Worm (Caenorhabditis elegans): Measurements from ENCODE around the gene F11E6.8.

F11E6.8 gene

DNA sequence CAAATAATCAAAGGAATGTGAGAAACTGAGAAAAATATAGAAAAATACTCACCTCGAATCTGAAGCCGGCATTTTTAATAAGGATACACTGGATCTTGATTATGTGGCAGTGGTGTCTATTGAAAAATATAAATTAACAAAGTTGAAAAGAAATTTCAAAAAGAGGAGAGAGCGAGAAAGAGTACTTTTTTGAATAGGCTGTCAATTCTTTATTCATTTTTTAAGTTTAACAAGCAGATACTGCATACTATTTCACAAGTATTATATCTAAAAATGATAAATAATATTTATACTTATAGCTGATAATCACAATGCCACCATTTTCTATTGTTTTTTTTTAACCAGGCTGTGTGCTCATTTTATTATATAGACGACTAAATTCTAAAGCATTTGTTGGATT, 32.6 kb downstream of the F11E6.8 start, which contains the start of gene npr-26:
TSS of gene npr-26 (minus strand) at position 101 of the 400 bp plus-strand sequence.
- no peak for TF ChIP-seq nhr-25 (tag; optimal IDR thresholded peaks at IDR 0.05; ENCODE audit: borderline replicate concordance, insufficient read depth)
- no peak for TF ChIP-seq zfp-2 (tag; optimal IDR thresholded peaks at IDR 0.05)
- TF ChIP-seq Y5F2A.4 (GFP tag; optimal IDR thresholded peaks at IDR 0.05): no peak
- no peak for TF ChIP-seq daf-8 (GFP tag; IDR thresholded peaks at IDR 0.05)
- TF ChIP-seq F26F4.8 (GFP tag; conservative IDR thresholded peaks at IDR 0.05): no peak
- TF ChIP-seq ama-1 (optimal IDR thresholded peaks at IDR 0.05): no peak
- no peak for TF ChIP-seq ztf-11 (tag; optimal IDR thresholded peaks at IDR 0.05)
- TF ChIP-seq lsy-2 (tag; optimal IDR thresholded peaks at IDR 0.05): no peak
- no peak for TF ChIP-seq ceh-28 (tag; optimal IDR thresholded peaks at IDR 0.05)
- TF ChIP-seq nhr-77 (tag; optimal IDR thresholded peaks at IDR 0.05): no peak

DNA sequence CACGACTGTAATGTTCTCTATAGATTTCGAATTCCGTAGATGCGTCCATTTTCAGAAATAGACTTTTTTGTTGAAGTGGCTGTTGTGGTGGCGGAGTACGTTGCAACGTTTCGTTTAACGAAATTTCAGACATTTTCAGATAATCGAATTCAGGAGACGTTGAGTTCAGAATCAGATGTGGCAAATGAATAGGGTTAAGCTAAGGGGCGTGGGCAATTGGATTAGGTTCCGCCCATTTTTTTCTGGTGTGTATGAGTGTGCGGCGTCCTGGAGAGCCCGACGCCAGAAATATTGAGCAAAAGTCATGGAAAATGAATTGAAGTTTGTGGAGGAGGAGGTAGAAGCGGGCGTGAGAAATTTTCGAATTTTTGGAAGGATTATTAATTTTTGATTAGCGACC, 37.0 kb downstream of the F11E6.8 start:
- no peak for TF ChIP-seq daf-19 (GFP tag; conservative IDR thresholded peaks at IDR 0.05)
- TF ChIP-seq lin-38 (GFP tag; IDR thresholded peaks at IDR 0.05): no peak
- peak in 1 of 2 experiments; percentile 90 for TF ChIP-seq unc-62 (GFP tag; optimal IDR thresholded peaks at IDR 0.05 in 1 of 2)
- TF ChIP-seq unc-62 (tag; optimal IDR thresholded peaks at IDR 0.05): no peak
- TF ChIP-seq vab-7 (GFP tag; IDR thresholded peaks at IDR 0.05): no peak

DNA sequence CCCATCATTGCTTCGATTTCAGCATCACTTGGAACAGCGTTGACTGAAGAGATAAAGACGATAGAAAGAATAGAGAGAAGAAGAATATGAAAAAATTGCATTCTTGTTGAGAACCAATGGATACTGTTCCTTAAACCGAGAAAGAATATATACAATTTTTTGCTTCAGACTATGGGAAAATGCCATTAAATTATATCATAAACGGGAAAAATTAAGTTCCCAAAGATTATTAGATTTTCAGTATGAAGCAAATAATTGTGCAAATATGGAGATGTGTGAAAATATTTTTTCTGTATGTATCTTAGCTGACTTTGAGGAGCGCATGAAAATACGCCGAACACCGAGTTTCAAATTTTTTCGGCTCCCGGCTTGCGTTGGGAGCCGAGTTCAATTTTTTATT, 42.9 kb downstream of the F11E6.8 start, which contains the start of gene T02D1.9:
TSS of gene T02D1.9 (minus strand) at position 101 of the 400 bp plus-strand sequence.
- TF ChIP-seq dve-1 (tag; optimal IDR thresholded peaks at IDR 0.05; ENCODE audit: insufficient read depth) (no peak), php-3 (GFP tag; IDR thresholded peaks at IDR 0.05) (no peak), aha-1 (tag) (peak; percentile 26), ZK337.2 (GFP tag; IDR thresholded peaks at IDR 0.05) (no peak), ztf-11 (tag; optimal IDR thresholded peaks at IDR 0.05) (no peak)

DNA sequence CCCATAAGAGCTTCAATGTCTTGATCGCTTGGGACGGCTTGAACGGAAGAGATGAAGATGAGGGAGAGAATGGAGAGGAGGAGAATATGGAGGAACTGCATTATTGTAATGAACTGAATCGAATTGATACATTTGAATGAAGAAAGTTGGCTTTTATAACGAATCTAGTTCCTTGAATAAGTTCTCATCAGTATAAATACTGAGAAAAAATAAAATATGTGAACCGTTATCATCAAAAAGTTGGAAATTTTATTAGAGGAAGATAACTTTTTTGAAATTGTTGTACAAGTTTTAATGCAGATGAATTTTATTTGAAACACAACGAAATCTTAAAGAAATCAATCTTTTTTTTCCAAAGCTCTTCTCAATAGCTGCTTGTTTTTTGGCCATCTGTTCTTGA, 43.3 kb downstream of the F11E6.8 start, which contains the start of gene T02D1.7:
TSS of gene T02D1.7 (minus strand) at position 101 of the 400 bp plus-strand sequence.
- TF ChIP-seq nhr-102 (tag; optimal IDR thresholded peaks at IDR 0.05): no peak
- no peak for TF ChIP-seq ceh-28 (tag; optimal IDR thresholded peaks at IDR 0.05)
- no peak for TF ChIP-seq nhr-11 (tag; optimal IDR thresholded peaks at IDR 0.05)
- TF ChIP-seq dve-1 (tag; optimal IDR thresholded peaks at IDR 0.05; ENCODE audit: insufficient read depth): no peak
- TF ChIP-seq lin-39 (tag; optimal IDR thresholded peaks at IDR 0.05): no peak
- TF ChIP-seq nhr-42 (GFP tag; IDR thresholded peaks at IDR 0.05): no peak
- no peak for TF ChIP-seq nhr-77 (tag; optimal IDR thresholded peaks at IDR 0.05)
- TF ChIP-seq ceh-32 (tag; optimal IDR thresholded peaks at IDR 0.05; ENCODE audit: poor library complexity): no peak
- no peak for TF ChIP-seq lin-38 (GFP tag; IDR thresholded peaks at IDR 0.05)
- TF ChIP-seq skn-1 (tag; optimal IDR thresholded peaks at IDR 0.05): no peak
- no peak for TF ChIP-seq lin-13 (GFP tag; optimal IDR thresholded peaks at IDR 0.05)

DNA sequence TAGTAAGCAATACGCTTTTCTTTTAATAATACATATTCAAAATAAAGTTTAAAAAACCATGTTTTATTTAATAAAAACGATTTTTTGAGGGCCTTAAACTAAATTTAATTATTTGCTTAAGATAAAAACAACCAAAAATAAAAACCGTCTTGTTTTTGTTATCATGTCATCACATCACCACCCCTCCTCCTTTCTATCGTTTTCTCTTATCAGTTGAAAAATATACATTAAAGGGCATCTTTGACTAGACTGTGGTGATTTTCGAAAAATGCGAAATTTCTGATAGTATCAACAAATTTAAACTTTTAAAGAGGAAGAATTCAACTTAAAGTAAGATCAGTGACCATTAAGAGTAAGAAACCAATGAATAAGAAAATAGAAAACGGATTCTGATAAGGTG, 44.2 kb downstream of the F11E6.8 start:
- no peak for TF ChIP-seq zfp-2 (tag; optimal IDR thresholded peaks at IDR 0.05)
- TF ChIP-seq ztf-7 (tag; optimal IDR thresholded peaks at IDR 0.05): peak; percentile 73
- TF ChIP-seq daf-16 (GFP tag; optimal IDR thresholded peaks at IDR 0.05): no peak
- peak; percentile 82 for TF ChIP-seq daf-16 (tag; optimal IDR thresholded peaks at IDR 0.05)
- peak; percentile 9 for TF ChIP-seq pqm-1 (tag; optimal IDR thresholded peaks at IDR 0.05)
- no peak for TF ChIP-seq cey-2 (tag; optimal IDR thresholded peaks at IDR 0.05; ENCODE audit: borderline replicate concordance, insufficient read depth)
- no peak for TF ChIP-seq unc-130 (GFP tag; optimal IDR thresholded peaks at IDR 0.05)
- no peak for TF ChIP-seq ceh-62 (tag; optimal IDR thresholded peaks at IDR 0.05)
- peak; percentile 56 for TF ChIP-seq nhr-28 (tag; optimal IDR thresholded peaks at IDR 0.05)
- TF ChIP-seq nhr-111 (GFP tag; optimal IDR thresholded peaks at IDR 0.05): no peak
- TF ChIP-seq dve-1 (tag; optimal IDR thresholded peaks at IDR 0.05; ENCODE audit: insufficient read depth): peak; percentile 55
- TF ChIP-seq T26A8.4 (GFP tag; IDR thresholded peaks at IDR 0.05): no peak
- TF ChIP-seq vab-7 (GFP tag; IDR thresholded peaks at IDR 0.05): no peak
- TF ChIP-seq T20F7.1 (GFP tag; optimal IDR thresholded peaks at IDR 0.05): no peak
- peak; percentile 60 for TF ChIP-seq nhr-77 (tag; optimal IDR thresholded peaks at IDR 0.05)
- no peak for TF ChIP-seq mes-2 (tag; optimal IDR thresholded peaks at IDR 0.05; ENCODE audit: poor library complexity, severe bottlenecking)

Data from whole organism, L4 larva.